Fruit fly (Drosophila melanogaster) whole organism, pupa: Measurements from ENCODE around the gene Spn28Dc.

ENCODE experiments used
- CG10348 ChIP-seq: fragments of 200-800 bp; sonication (Bioruptor generic); IDR thresholded peaks from 2 replicates; pipeline ENCODE4 v1.3.6; 2022; ENCODE audit warnings: missing biosample characterization, missing genetic modification characterization
- CG12605 ChIP-seq: fragments of 200-800 bp; sonication (Bioruptor generic); IDR thresholded peaks from 2 replicates; pipeline ENCODE4 v1.3.6; 2022; ENCODE audit warnings: missing biosample characterization, missing genetic modification characterization
- CG13204 ChIP-seq: fragments of 200-800 bp; sonication (Bioruptor generic); optimal IDR thresholded peaks from 2 replicates; lab custom pipeline; 2018; ENCODE audit warnings: missing biosample characterization, mild to moderate bottlenecking, missing genetic modification characterization, moderate library complexity
- CG14655 ChIP-seq: fragments of 200-800 bp; sonication (Bioruptor generic); optimal IDR thresholded peaks from 3 replicates; lab custom pipeline; 2017; ENCODE audit warnings: mild to moderate bottlenecking, missing biosample characterization, missing genetic modification reagents, missing genetic modification characterization
- CG15710 ChIP-seq: fragments of 200-800 bp; sonication (Bioruptor generic); optimal IDR thresholded peaks from 2 replicates; lab custom pipeline; 2018; ENCODE audit warnings: missing biosample characterization, mild to moderate bottlenecking, missing genetic modification characterization, moderate library complexity
- CG17806 ChIP-seq: fragments of 200-800 bp; sonication (Bioruptor generic); optimal IDR thresholded peaks from 2 replicates; lab custom pipeline; 2018; ENCODE audit warnings: missing biosample characterization, mild to moderate bottlenecking, missing genetic modification characterization, moderate library complexity
- CG32121 ChIP-seq: fragments of 200-800 bp; sonication (Bioruptor generic); IDR thresholded peaks from 2 replicates; pipeline ENCODE4 v1.3.6; 2022; ENCODE audit warnings: missing biosample characterization, missing genetic modification characterization
- CG34367 ChIP-seq: fragments of 200-800 bp; sonication (Bioruptor generic); optimal IDR thresholded peaks from 2 replicates; lab custom pipeline; 2018; ENCODE audit warnings: missing biosample characterization, mild to moderate bottlenecking, missing genetic modification characterization
- CG4496 ChIP-seq: fragments of 200-800 bp; sonication (Bioruptor generic); IDR thresholded peaks from 3 replicates; pipeline ENCODE4 v1.3.6; 2022; ENCODE audit warnings: missing biosample characterization, missing genetic modification characterization
- CG8159 ChIP-seq: fragments of 200-800 bp; sonication (Bioruptor generic); optimal IDR thresholded peaks from 3 replicates; lab custom pipeline; 2018; ENCODE audit warnings: missing biosample characterization, mild to moderate bottlenecking, missing genetic modification characterization, moderate library complexity
- CG8301 ChIP-seq: fragments of 200-800 bp; sonication (Bioruptor generic); optimal IDR thresholded peaks from 2 replicates; lab custom pipeline; 2018; ENCODE audit warnings: missing biosample characterization, mild to moderate bottlenecking, missing genetic modification characterization
- CG9948 ChIP-seq: fragments of 200-800 bp; sonication (Bioruptor generic); optimal IDR thresholded peaks from 2 replicates; lab custom pipeline; 2018; ENCODE audit warnings: missing biosample characterization, mild to moderate bottlenecking, missing genetic modification characterization, moderate library complexity
- D1 ChIP-seq: fragments of 200-800 bp; sonication (Bioruptor generic); optimal IDR thresholded peaks from 2 replicates; lab custom pipeline; 2018; ENCODE audit warnings: missing biosample characterization, mild to moderate bottlenecking, missing genetic modification characterization, moderate library complexity
- EcR ChIP-seq: fragments of 200-800 bp; sonication (Bioruptor generic); optimal IDR thresholded peaks from 3 replicates; lab custom pipeline; 2019; ENCODE audit warnings: missing biosample characterization, missing genetic modification characterization, mild to moderate bottlenecking, moderate library complexity, missing genetic modification reagents
- Ets98B ChIP-seq: fragments of 200-800 bp; sonication (Bioruptor generic); IDR thresholded peaks from 2 replicates; pipeline ENCODE4 v1.3.6; 2022; ENCODE audit warnings: missing biosample characterization, missing genetic modification characterization
- Pif1A ChIP-seq: fragments of 200-800 bp; sonication (Bioruptor generic); optimal IDR thresholded peaks from 3 replicates; lab custom pipeline; 2016; ENCODE audit warnings: missing biosample characterization, missing genetic modification characterization
- Pif1B ChIP-seq: fragments of 200-800 bp; sonication (Bioruptor generic); optimal IDR thresholded peaks from 3 replicates; lab custom pipeline; 2016; ENCODE audit warnings: missing biosample characterization, missing genetic modification characterization
- Snoo ChIP-seq: fragments of 200-800 bp; sonication (Bioruptor generic); optimal IDR thresholded peaks from 3 replicates; lab custom pipeline; 2017; ENCODE audit warnings: missing biosample characterization, mild to moderate bottlenecking, missing genetic modification characterization, inconsistent platforms
- fd96Ca ChIP-seq: fragments of 200-800 bp; sonication (Bioruptor generic); IDR thresholded peaks from 3 replicates; pipeline ENCODE4 v1.3.6; 2022; ENCODE audit warnings: missing biosample characterization, missing genetic modification characterization
- gl ChIP-seq: fragments of 200-800 bp; sonication (Bioruptor generic); optimal IDR thresholded peaks from 2 replicates; lab custom pipeline; 2018; ENCODE audit warnings: missing biosample characterization, mild to moderate bottlenecking, missing genetic modification characterization
- rn ChIP-seq: fragments of 200-800 bp; sonication (Bioruptor generic); IDR thresholded peaks from 2 replicates; pipeline ENCODE4 v1.3.6; 2022; ENCODE audit warnings: missing biosample characterization, missing genetic modification characterization

The Spn28Dc gene

dm6 chr2L:7998080-7998457 lies 8.9 kb downstream of the Spn28Dc start, which contains the start of gene CG7227:
TSS of gene CG7227 (minus strand) at chr2L:7998151.
- no peak for TF ChIP-seq D1 (tag; lab: Kevin White, UChicago)

dm6 chr2L:7997290-7998079 lies 9.5 kb downstream of the Spn28Dc start:
- no peak for TF ChIP-seq fd96Ca (GFP tag; lab: Robert Waterston, UW)
- no peak; the same call in 1 of the 2 replicates for TF ChIP-seq Ets98B (GFP tag; lab: Robert Waterston, UW)
- TF ChIP-seq CG10348 (GFP tag; lab: Robert Waterston, UW) = no peak
- TF ChIP-seq rn (GFP tag; lab: Robert Waterston, UW) = no peak
- no peak for TF ChIP-seq gl (tag; lab: Kevin White, UChicago)
- peak; percentile 74 for TF ChIP-seq CG8159 (tag; lab: Kevin White, UChicago)
- TF ChIP-seq CG13204 = no peak
- no peak for TF ChIP-seq Snoo (tag; lab: Kevin White, UChicago)
- peak; percentile 39 for TF ChIP-seq CG34367
- TF ChIP-seq CG14655 (GFP tag; lab: Kevin White, UChicago) = peak; percentile 67
- TF ChIP-seq CG32121 (GFP tag; lab: Robert Waterston, UW) = peak; percentile 52; the same call in 1 of the 2 replicates
- 0 out of 2 replicates have a peak, but pooled peaks have one; percentile 16 for TF ChIP-seq CG12605 (GFP tag; lab: Robert Waterston, UW)
- TF ChIP-seq CG9948 (tag; lab: Kevin White, UChicago) = peak; percentile 43
- no peak for TF ChIP-seq Pif1B (GFP tag; lab: Kevin White, UChicago)
- peak; percentile 33 for TF ChIP-seq CG15710
- peak; percentile 53 for TF ChIP-seq CG8301
- no peak for TF ChIP-seq D1 (tag; lab: Kevin White, UChicago)
- TF ChIP-seq CG17806 (tag; lab: Kevin White, UChicago) = peak; percentile 64
- no peak for TF ChIP-seq CG4496 (GFP tag; lab: Robert Waterston, UW)
- TF ChIP-seq EcR = peak; percentile 21
- no peak for TF ChIP-seq Pif1A

- peak; percentile 75 for TF ChIP-seq EcR
- TF ChIP-seq rn (GFP tag; lab: Robert Waterston, UW) = peak; percentile 81
- TF ChIP-seq Ets98B (GFP tag; lab: Robert Waterston, UW) = peak; percentile 85
- peak; percentile 86 for TF ChIP-seq CG17806 (tag; lab: Kevin White, UChicago)
- TF ChIP-seq CG15710 = no peak
- TF ChIP-seq Pif1B (GFP tag; lab: Kevin White, UChicago) = peak; percentile 97
- TF ChIP-seq CG14655 (GFP tag; lab: Kevin White, UChicago) = peak; percentile 93
- peak; percentile 93 for TF ChIP-seq CG4496 (GFP tag; lab: Robert Waterston, UW)
- peak; percentile 90 for TF ChIP-seq CG8301
- TF ChIP-seq D1 (tag; lab: Kevin White, UChicago) = peak; percentile 91
- TF ChIP-seq CG34367 = peak; percentile 61
- peak; percentile 94 for TF ChIP-seq CG32121 (GFP tag; lab: Robert Waterston, UW)
- TF ChIP-seq Pif1A = peak; percentile 97
- peak; percentile 96 for TF ChIP-seq fd96Ca (GFP tag; lab: Robert Waterston, UW)
- peak; percentile 89 for TF ChIP-seq CG9948 (tag; lab: Kevin White, UChicago)
- peak; percentile 94 for TF ChIP-seq CG8159 (tag; lab: Kevin White, UChicago)
- TF ChIP-seq gl (tag; lab: Kevin White, UChicago) = peak; percentile 75
- TF ChIP-seq Snoo (tag; lab: Kevin White, UChicago) = peak; percentile 91
- no peak; the same call in 1 of the 2 replicates for TF ChIP-seq CG10348 (GFP tag; lab: Robert Waterston, UW)
- TF ChIP-seq CG12605 (GFP tag; lab: Robert Waterston, UW) = no peak
- peak; percentile 51 for TF ChIP-seq CG13204
Observed at dm6 chr2L:7993984-7994854, 12.8 kb downstream of the Spn28Dc start, which contains the start of gene pes. TSS of gene pes (minus strand) at chr2L:7994184.

- peak; percentile 23; the same call in 1 of the 2 replicates for TF ChIP-seq CG12605 (GFP tag; lab: Robert Waterston, UW)
- no peak for TF ChIP-seq CG34367
- TF ChIP-seq Pif1A = no peak
- TF ChIP-seq CG13204 = no peak
- no peak; the same call in 1 of the 2 replicates for TF ChIP-seq Ets98B (GFP tag; lab: Robert Waterston, UW)
- TF ChIP-seq CG4496 (GFP tag; lab: Robert Waterston, UW) = peak; percentile 48; the same call in 2 of the 3 replicates
- peak; percentile 35 for TF ChIP-seq CG32121 (GFP tag; lab: Robert Waterston, UW)
- TF ChIP-seq EcR = peak; percentile 20
- peak; percentile 56; the same call in 2 of the 3 replicates for TF ChIP-seq fd96Ca (GFP tag; lab: Robert Waterston, UW)
- no peak for TF ChIP-seq D1 (tag; lab: Kevin White, UChicago)
- TF ChIP-seq, all 21 proteins: peak for 5
Observed at dm6 chr2L:7993062-7993685, 13.8 kb downstream of the Spn28Dc start.

- no peak for TF ChIP-seq CG14655 (GFP tag; lab: Kevin White, UChicago)
- TF ChIP-seq CG4496 (GFP tag; lab: Robert Waterston, UW) = no peak
- no peak for TF ChIP-seq D1 (tag; lab: Kevin White, UChicago)
- TF ChIP-seq CG15710 = no peak
- no peak for TF ChIP-seq Ets98B (GFP tag; lab: Robert Waterston, UW)
- no peak for TF ChIP-seq EcR
- no peak for TF ChIP-seq CG17806 (tag; lab: Kevin White, UChicago)
- TF ChIP-seq CG9948 (tag; lab: Kevin White, UChicago) = no peak
Observed at dm6 chr2L:7992654-7993053, 14.4 kb downstream of the Spn28Dc start.
